Fruit fly (Drosophila melanogaster): ENCODE data around the gene CG32856.
A peak's percentile ranks its signal among the peaks of the same experiment; 100 is the strongest.

The CG32856 gene

DNA sequence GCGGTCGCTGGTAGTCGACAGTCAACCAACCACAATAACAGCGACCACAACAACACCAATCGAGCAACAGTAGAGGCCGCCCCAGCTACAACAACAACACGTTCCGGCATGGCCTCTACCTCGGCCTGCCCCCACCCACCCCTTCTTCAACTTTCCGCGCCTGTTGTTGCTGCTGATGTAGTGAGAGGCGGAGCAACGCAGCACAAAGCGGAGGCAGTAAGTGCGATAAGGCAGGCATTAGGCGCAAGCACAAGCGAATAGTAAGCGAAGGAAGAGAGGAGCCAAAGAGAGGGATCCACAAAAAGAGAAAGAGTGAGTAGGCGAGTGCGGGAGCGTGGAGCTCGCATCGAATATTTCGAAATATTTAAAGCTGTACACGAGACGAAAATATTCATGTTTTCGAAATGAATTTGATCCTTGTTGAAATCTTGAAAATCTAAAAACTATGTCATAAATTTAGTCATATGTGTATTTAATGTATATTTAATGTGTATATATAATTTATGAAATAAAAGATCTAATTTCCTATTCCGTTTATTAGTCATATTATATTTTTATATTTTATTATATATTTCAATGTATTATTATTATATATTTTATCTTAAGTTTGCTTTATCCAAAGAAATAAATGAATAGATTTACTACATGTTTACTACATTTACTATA is 28.1 kb upstream of the CG32856 start (continued):
- TF ChIP-seq CG17829 (tag; optimal IDR thresholded peaks at IDR 0.05) (peak; percentile 32), CG14965 (GFP tag; optimal IDR thresholded peaks at IDR 0.05; ENCODE audit: borderline replicate concordance) (no peak), amos (GFP tag; IDR thresholded peaks at IDR 0.05; ENCODE audit: partially characterized antibody) (peak; percentile 4; the same call in 1 of the 2 replicates), CG34422 (GFP tag; IDR thresholded peaks at IDR 0.05) (peak; percentile 11; the same call in 1 of the 3 replicates), pan (optimal IDR thresholded peaks at IDR 0.05) (no peak), pan (GFP tag; optimal IDR thresholded peaks at IDR 0.05 in 1 of 2, IDR thresholded peaks at IDR 0.05 in 1 of 2) (peak in 1 of 2 experiments; percentile 23), lilli (GFP tag; optimal IDR thresholded peaks at IDR 0.05) (no peak), cg (GFP tag; optimal IDR thresholded peaks at IDR 0.05) (peak; percentile 64), Deaf1 (tag; optimal IDR thresholded peaks at IDR 0.05) (peak; percentile 55), psq (GFP tag; optimal IDR thresholded peaks at IDR 0.05) (peak; percentile 1), run (tag; optimal IDR thresholded peaks at IDR 0.05) (peak; percentile 32), Ada2b (GFP tag; IDR thresholded peaks at IDR 0.05) (peak; percentile 19; the same call in 1 of the 2 replicates), CG34376 (GFP tag; optimal IDR thresholded peaks at IDR 0.05) (peak; percentile 71), da (GFP tag; optimal IDR thresholded peaks at IDR 0.05) (no peak), twi (tag; optimal IDR thresholded peaks at IDR 0.05) (no peak), GATAe (GFP tag; conservative IDR thresholded peaks at IDR 0.05) (peak; percentile 92), Sry-β (GFP tag; optimal IDR thresholded peaks at IDR 0.05) (no peak), E2f2 (GFP tag; IDR thresholded peaks at IDR 0.05) (no peak), Dref (GFP tag; IDR thresholded peaks at IDR 0.05) (0 out of 2 replicates have a peak, but pooled peaks have one; percentile 15), al (GFP tag; IDR thresholded peaks at IDR 0.05) (0 out of 2 replicates have a peak, but pooled peaks have one; percentile 10), CG10543 (GFP tag; optimal IDR thresholded peaks at IDR 0.05) (peak; percentile 82), HLHmδ (GFP tag; optimal IDR thresholded peaks at IDR 0.05) (peak; percentile 21), CG1832 (GFP tag; optimal IDR thresholded peaks at IDR 0.05) (peak; percentile 87), CG18011 (GFP tag; optimal IDR thresholded peaks at IDR 0.05) (peak; percentile 54), CG8478 (optimal IDR thresholded peaks at IDR 0.05) (no peak), Adf1 (GFP tag; IDR thresholded peaks at IDR 0.05) (peak; percentile 80), zen2 (GFP tag; IDR thresholded peaks at IDR 0.05; ENCODE audit: partially characterized antibody) (peak; percentile 69; the same call in 2 of the 3 replicates), CG13624 (GFP tag; optimal IDR thresholded peaks at IDR 0.05) (no peak), dmrt99B (tag; optimal IDR thresholded peaks at IDR 0.05) (peak; percentile 7), CG7839 (tag; optimal IDR thresholded peaks at IDR 0.05) (peak; percentile 32), Xbp1 (GFP tag; optimal IDR thresholded peaks at IDR 0.05) (no peak), Jarid2 (GFP tag; optimal IDR thresholded peaks at IDR 0.05) (peak; percentile 59), CG3995 (GFP tag; optimal IDR thresholded peaks at IDR 0.05) (no peak), CG32767 (GFP tag; IDR thresholded peaks at IDR 0.05) (no peak), CG18262 (tag; optimal IDR thresholded peaks at IDR 0.05) (peak; percentile 52), mirr (GFP tag; optimal IDR thresholded peaks at IDR 0.05) (peak; percentile 88), ash1 (GFP tag; optimal IDR thresholded peaks at IDR 0.05) (peak; percentile 97), nmo (GFP tag; optimal IDR thresholded peaks at IDR 0.05) (peak; percentile 12), emc (GFP tag; optimal IDR thresholded peaks at IDR 0.05) (no peak), Fer2 (tag; optimal IDR thresholded peaks at IDR 0.05) (no peak), CG15514 (GFP tag; optimal IDR thresholded peaks at IDR 0.05) (no peak), sim (GFP tag; IDR thresholded peaks at IDR 0.05) (no peak), dan (GFP tag; IDR thresholded peaks at IDR 0.05) (no peak), CG12071 (GFP tag; optimal IDR thresholded peaks at IDR 0.05) (peak; percentile 2), hkb (optimal IDR thresholded peaks at IDR 0.05) (no peak), hkb (GFP tag; IDR thresholded peaks at IDR 0.05) (peak; percentile 43; the same call in 1 of the 2 replicates), CG42726 (GFP tag; IDR thresholded peaks at IDR 0.05; ENCODE audit: partially characterized antibody) (0 out of 2 replicates have a peak, but pooled peaks have one; percentile 35), CG16813 (GFP tag; IDR thresholded peaks at IDR 0.05; ENCODE audit: partially characterized antibody) (no peak), CG11085 (GFP tag; IDR thresholded peaks at IDR 0.05) (no peak)

All from whole organism, embryonic.